Fruit fly (Drosophila melanogaster) whole organism, embryonic: ENCODE results near the gene IM33.

Experiments used
- BEAF-32 ChIP-seq: fragments of 200-800 bp; sonication (Bioruptor generic); optimal IDR thresholded peaks from 3 replicates; lab custom pipeline; 2017; ENCODE audit warnings: missing biosample characterization, missing genetic modification characterization, mild to moderate bottlenecking, moderate library complexity, missing genetic modification reagents
- CG10274 ChIP-seq: fragments of 200-800 bp; sonication (Bioruptor generic); optimal IDR thresholded peaks from 3 replicates; lab custom pipeline; 2017; ENCODE audit warnings: missing biosample characterization, mild to moderate bottlenecking, missing genetic modification characterization
- CG10979 ChIP-seq: fragments of 200-800 bp; sonication (Bioruptor generic); optimal IDR thresholded peaks from 2 replicates; lab custom pipeline; 2018; ENCODE audit warnings: missing biosample characterization, mild to moderate bottlenecking, missing genetic modification characterization, moderate library complexity
- CG11085 ChIP-seq: fragments of 200-800 bp; sonication (Bioruptor generic); IDR thresholded peaks from 2 replicates; pipeline ENCODE4 v1.3.6; 2022; ENCODE audit warnings: missing biosample characterization, missing genetic modification characterization
- CG11504 ChIP-seq: fragments of 200-800 bp; sonication (Bioruptor generic); optimal IDR thresholded peaks from 3 replicates; lab custom pipeline; 2019; ENCODE audit warnings: missing biosample characterization, mild to moderate bottlenecking, missing genetic modification characterization, moderate library complexity
- CG12942 ChIP-seq: fragments of 200-800 bp; sonication (Bioruptor generic); optimal IDR thresholded peaks from 3 replicates; lab custom pipeline; 2016; ENCODE audit warnings: missing biosample characterization, missing genetic modification characterization
- CG13296 ChIP-seq: fragments of 200-800 bp; sonication (Bioruptor generic); optimal IDR thresholded peaks from 3 replicates; lab custom pipeline; 2018; ENCODE audit warnings: missing biosample characterization, mild to moderate bottlenecking, missing genetic modification characterization
- CG15601 ChIP-seq: fragments of 200-800 bp; sonication (Bioruptor generic); optimal IDR thresholded peaks from 3 replicates; lab custom pipeline; 2019; ENCODE audit warnings: missing biosample characterization, mild to moderate bottlenecking, missing genetic modification characterization, moderate library complexity
- CG16863 ChIP-seq: fragments of 200-800 bp; sonication (Bioruptor generic); optimal IDR thresholded peaks from 3 replicates; lab custom pipeline; 2016; ENCODE audit warnings: missing biosample characterization, missing genetic modification characterization
- CG17361 ChIP-seq: fragments of 200-800 bp; sonication (Bioruptor generic); IDR thresholded peaks from 3 replicates; pipeline ENCODE4 v1.3.6; 2022; ENCODE audit warnings: missing biosample characterization, missing genetic modification characterization
- CG3065 ChIP-seq: fragments of 200-800 bp; sonication (Bioruptor generic); optimal IDR thresholded peaks from 2 replicates; lab custom pipeline; 2016; ENCODE audit warnings: missing biosample characterization, missing genetic modification characterization
- CG3163 ChIP-seq: fragments of 200-800 bp; sonication (Bioruptor generic); optimal IDR thresholded peaks from 3 replicates; lab custom pipeline; 2016; ENCODE audit warnings: missing biosample characterization, missing genetic modification characterization
- CG3281 ChIP-seq: fragments of 200-800 bp; sonication (Bioruptor generic); optimal IDR thresholded peaks from 3 replicates; lab custom pipeline; 2017; ENCODE audit warnings: missing biosample characterization, mild to moderate bottlenecking, missing genetic modification characterization
- CG6175 ChIP-seq: fragments of 200-800 bp; sonication (Bioruptor generic); IDR thresholded peaks from 3 replicates; pipeline ENCODE4 v1.3.6; 2022; ENCODE audit warnings: missing biosample characterization, missing genetic modification characterization
- CG6689 ChIP-seq: fragments of 200-800 bp; sonication (Bioruptor generic); IDR thresholded peaks from 2 replicates; pipeline ENCODE4 v1.3.6; 2022; ENCODE audit warnings: missing biosample characterization, missing genetic modification characterization
- CG9727 ChIP-seq: fragments of 200-800 bp; sonication (Bioruptor generic); optimal IDR thresholded peaks from 3 replicates; lab custom pipeline; 2017; ENCODE audit warnings: missing biosample characterization, mild to moderate bottlenecking, missing genetic modification characterization
- Ets65A ChIP-seq: fragments of 200-800 bp; sonication (Bioruptor generic); peaks from one replicate; lab custom pipeline; 2016; ENCODE audit warnings: missing biosample characterization, missing genetic modification characterization
- H2.0 ChIP-seq: fragments of 200-800 bp; sonication (Bioruptor generic); IDR thresholded peaks from 2 replicates; pipeline ENCODE4 v1.3.6; 2022; ENCODE audit warnings: missing biosample characterization, missing genetic modification characterization
- Hr39 ChIP-seq: fragments of >200 bp; optimal IDR thresholded peaks from 2 replicates; lab custom pipeline; 2017
- Hr51 ChIP-seq, 2 experiments: fragments of 200-800 bp; sonication (Bioruptor generic); optimal IDR thresholded peaks; 2 replicates in 1 of 2; 3 replicates in 1 of 2; lab custom pipeline; 2016 to 2018; ENCODE audit warnings: missing biosample characterization in 2 of 2, missing genetic modification characterization in 2 of 2, mild to moderate bottlenecking in 1 of 2, moderate library complexity in 1 of 2
- Meics ChIP-seq: fragments of 200-800 bp; sonication (Bioruptor generic); optimal IDR thresholded peaks from 2 replicates; lab custom pipeline; 2017; ENCODE audit warnings: missing biosample characterization, mild to moderate bottlenecking, missing genetic modification characterization
- Sry-δ ChIP-seq: fragments of 200-800 bp; sonication (Bioruptor generic); optimal IDR thresholded peaks from 2 replicates; lab custom pipeline; 2016; ENCODE audit warnings: missing biosample characterization, missing genetic modification characterization
- Xbp1 ChIP-seq: fragments of 200-800 bp; sonication (Bioruptor generic); optimal IDR thresholded peaks from 3 replicates; lab custom pipeline; 2016; ENCODE audit warnings: missing biosample characterization, mild to moderate bottlenecking, missing genetic modification characterization
- YL-1 ChIP-seq: fragments of 200-800 bp; sonication (Bioruptor generic); optimal IDR thresholded peaks from 3 replicates; lab custom pipeline; 2017; ENCODE audit warnings: missing biosample characterization, mild to moderate bottlenecking, missing genetic modification characterization
- abd-A ChIP-seq: fragments of 200-800 bp; sonication (Bioruptor generic); optimal IDR thresholded peaks from 3 replicates; lab custom pipeline; 2019; ENCODE audit warnings: missing biosample characterization, mild to moderate bottlenecking, missing genetic modification characterization, moderate library complexity
- bigmax ChIP-seq: fragments of 200-800 bp; sonication (Bioruptor generic); optimal IDR thresholded peaks from 2 replicates; lab custom pipeline; 2018; ENCODE audit warnings: missing biosample characterization, mild to moderate bottlenecking, missing genetic modification characterization
- bowl ChIP-seq: fragments of 200-800 bp; sonication (Bioruptor generic); IDR thresholded peaks from 2 replicates; pipeline ENCODE4 v1.3.6; 2022; ENCODE audit warnings: missing biosample characterization, missing genetic modification characterization
- cas ChIP-seq: fragments of 200-800 bp; sonication (Bioruptor generic); IDR thresholded peaks from 2 replicates; pipeline ENCODE4 v1.3.6; 2022; ENCODE audit warnings: missing biosample characterization, missing genetic modification characterization
- chinmo ChIP-seq: fragments of 200-800 bp; sonication (Bioruptor generic); IDR thresholded peaks from 4 replicates; pipeline ENCODE4 v1.3.6; 2022; ENCODE audit warnings: missing biosample characterization, missing genetic modification characterization; ENCODE audit not compliant: partially characterized antibody
- dmrt99B ChIP-seq: fragments of 200-800 bp; sonication (Bioruptor generic); optimal IDR thresholded peaks from 2 replicates; lab custom pipeline; 2018; ENCODE audit warnings: missing biosample characterization, mild to moderate bottlenecking, missing genetic modification characterization, moderate library complexity
- gem ChIP-seq: fragments of 200-800 bp; sonication (Bioruptor generic); optimal IDR thresholded peaks from 2 replicates; lab custom pipeline; 2019; ENCODE audit warnings: missing biosample characterization, mild to moderate bottlenecking, missing genetic modification characterization, moderate library complexity
- gro ChIP-seq: fragments of 200-800 bp; sonication (Bioruptor generic); optimal IDR thresholded peaks from 2 replicates; lab custom pipeline; 2016; ENCODE audit warnings: missing biosample characterization, missing genetic modification characterization
- hth ChIP-seq: fragments of >200 bp; optimal IDR thresholded peaks from 2 replicates; lab custom pipeline; 2017; ENCODE audit warnings: inconsistent platforms
- inv ChIP-seq: fragments of 200-800 bp; sonication (Bioruptor generic); IDR thresholded peaks from 2 replicates; pipeline ENCODE4 v1.3.6; 2022; ENCODE audit warnings: missing biosample characterization, missing genetic modification characterization; ENCODE audit not compliant: partially characterized antibody
- lab ChIP-seq: fragments of 200-800 bp; sonication (Bioruptor generic); optimal IDR thresholded peaks from 3 replicates; lab custom pipeline; 2017; ENCODE audit warnings: missing biosample characterization, missing genetic modification characterization, mild to moderate bottlenecking, moderate library complexity, missing genetic modification reagents
- lmd ChIP-seq: fragments of 200-800 bp; sonication (Bioruptor generic); IDR thresholded peaks from 2 replicates; pipeline ENCODE4 v1.3.6; 2022; ENCODE audit warnings: missing biosample characterization, missing genetic modification characterization
- mam ChIP-seq: fragments of 200-800 bp; sonication (Bioruptor generic); optimal IDR thresholded peaks from 3 replicates; lab custom pipeline; 2016; ENCODE audit warnings: missing biosample characterization, missing genetic modification characterization
- nerfin-2 ChIP-seq: fragments of 200-800 bp; sonication (Bioruptor generic); IDR thresholded peaks from 2 replicates; pipeline ENCODE4 v1.3.6; 2022; ENCODE audit warnings: missing biosample characterization, missing genetic modification characterization; ENCODE audit not compliant: partially characterized antibody
- p53 ChIP-seq: fragments of 200-800 bp; sonication (Bioruptor generic); optimal IDR thresholded peaks from 2 replicates; lab custom pipeline; 2016; ENCODE audit warnings: missing biosample characterization, missing genetic modification characterization
- pho ChIP-seq: fragments of 200-800 bp; sonication (Bioruptor generic); optimal IDR thresholded peaks from 2 replicates; lab custom pipeline; 2016; ENCODE audit warnings: missing biosample characterization, missing genetic modification characterization
- phol ChIP-seq: fragments of 200-800 bp; sonication (Bioruptor generic); optimal IDR thresholded peaks from 3 replicates; lab custom pipeline; 2018; ENCODE audit warnings: missing biosample characterization, mild to moderate bottlenecking, missing genetic modification characterization, moderate library complexity
- repo ChIP-seq: fragments of 200-800 bp; sonication (Bioruptor generic); optimal IDR thresholded peaks from 2 replicates; lab custom pipeline; 2016; ENCODE audit warnings: missing biosample characterization, missing genetic modification characterization
- salm ChIP-seq: fragments of 200-800 bp; sonication (Bioruptor generic); optimal IDR thresholded peaks from 2 replicates; lab custom pipeline; 2018; ENCODE audit warnings: missing biosample characterization, mild to moderate bottlenecking, missing genetic modification characterization
- sim ChIP-seq: fragments of 200-800 bp; sonication (Bioruptor generic); IDR thresholded peaks from 2 replicates; pipeline ENCODE4 v1.3.6; 2022; ENCODE audit warnings: missing biosample characterization, missing genetic modification characterization
- sna ChIP-seq: fragments of 200-800 bp; sonication (Bioruptor generic); IDR thresholded peaks from 2 replicates; pipeline ENCODE4 v1.3.6; 2022; ENCODE audit warnings: missing biosample characterization, missing genetic modification characterization; ENCODE audit not compliant: partially characterized antibody
- sug ChIP-seq: fragments of 200-800 bp; optimal IDR thresholded peaks from 2 replicates; lab custom pipeline; 2019; ENCODE audit warnings: missing biosample characterization, mild to moderate bottlenecking, missing genetic modification characterization, moderate library complexity
- tio ChIP-seq: fragments of 200-800 bp; sonication (Bioruptor generic); optimal IDR thresholded peaks from 2 replicates; lab custom pipeline; 2017; ENCODE audit warnings: missing biosample characterization, missing genetic modification characterization, inconsistent platforms
- tna ChIP-seq: fragments of 200-800 bp; sonication (Bioruptor generic); IDR thresholded peaks from 2 replicates; pipeline ENCODE4 v1.3.6; 2022; ENCODE audit warnings: missing biosample characterization, missing genetic modification characterization; ENCODE audit not compliant: partially characterized antibody
- tx ChIP-seq: fragments of 200-800 bp; sonication (Bioruptor generic); optimal IDR thresholded peaks from 2 replicates; lab custom pipeline; 2016; ENCODE audit warnings: missing biosample characterization, missing genetic modification characterization
- vnd ChIP-seq: fragments of 200-800 bp; sonication (Bioruptor generic); IDR thresholded peaks from 3 replicates; pipeline ENCODE4 v1.3.6; 2022; ENCODE audit warnings: missing biosample characterization, missing genetic modification characterization; ENCODE audit not compliant: partially characterized antibody
- zen2 ChIP-seq: fragments of 200-800 bp; sonication (Bioruptor generic); IDR thresholded peaks from 3 replicates; pipeline ENCODE4 v1.3.6; 2022; ENCODE audit warnings: missing biosample characterization, missing genetic modification characterization; ENCODE audit not compliant: partially characterized antibody

Gene IM33

DNA sequence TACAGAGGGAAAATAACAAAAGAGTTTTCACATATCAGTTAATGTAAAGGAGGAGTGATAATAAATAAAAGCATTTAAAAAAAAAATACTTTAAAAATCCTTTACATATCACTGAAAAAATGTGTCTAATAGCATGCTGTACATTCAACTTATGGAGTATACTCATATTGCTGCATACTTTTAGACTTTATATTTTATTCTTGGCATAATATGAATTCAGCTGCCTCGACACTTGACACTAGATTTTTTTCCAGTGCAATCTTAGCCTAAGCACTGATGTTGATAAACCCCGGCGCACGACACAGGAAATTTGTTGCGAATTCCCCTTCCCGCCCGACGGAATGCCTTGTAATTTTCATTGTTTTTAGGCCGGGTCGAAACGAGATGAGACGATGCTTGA is 44.0 kb upstream of the IM33 start (continued):
- TF ChIP-seq phol (tag; lab: Kevin White, UChicago) (peak; percentile 12), Hr51 (GFP tag; optimal IDR thresholded peaks at IDR 0.05; lab: Kevin White, UChicago) (peak in 1 of 2 experiments; percentile 33), CG16863 (no peak), gro (peak; percentile 2), sim (GFP tag; lab: Robert Waterston, UW) (no peak), lab (GFP tag; lab: Kevin White, UChicago) (peak; percentile 62), CG11085 (no peak), hth (lab: Kevin White, UChicago) (no peak), zen2 (GFP tag; lab: Robert Waterston, UW) (no peak), CG17361 (no peak), CG11504 (tag; lab: Kevin White, UChicago) (peak; percentile 51), abd-A (tag; lab: Kevin White, UChicago) (peak; percentile 25), CG13296 (GFP tag; lab: Kevin White, UChicago) (peak; percentile 3), CG6175 (GFP tag; lab: Robert Waterston, UW) (no peak), p53 (GFP tag; lab: Kevin White, UChicago) (no peak), CG10979 (tag; lab: Kevin White, UChicago) (no peak)

DNA sequence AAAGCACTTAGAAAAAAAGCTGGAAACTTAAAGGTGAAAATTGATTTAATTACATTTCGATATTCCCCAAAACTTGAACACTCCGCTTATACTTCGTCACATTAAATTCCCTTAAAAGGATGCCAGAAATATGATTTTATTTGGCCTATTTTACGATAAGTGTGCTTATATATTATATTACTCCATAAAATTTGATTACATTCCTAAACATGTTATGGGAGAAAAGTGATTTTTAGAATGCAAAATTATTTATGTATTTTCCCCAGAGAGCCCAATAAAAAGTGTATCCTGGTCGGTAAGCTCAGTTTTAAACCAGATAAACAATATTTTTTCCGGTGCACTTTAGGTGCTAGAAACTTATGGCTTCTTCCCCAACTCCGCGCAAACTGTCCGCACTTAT is 41.2 kb upstream of the IM33 start:
- TF ChIP-seq BEAF-32 (no peak), CG6689 (GFP tag; lab: Robert Waterston, UW) (no peak), CG3163 (GFP tag; lab: Kevin White, UChicago) (no peak), YL-1 (GFP tag; lab: Kevin White, UChicago) (no peak), gem (tag; lab: Kevin White, UChicago) (peak; percentile 21), salm (tag; lab: Kevin White, UChicago) (no peak), CG10979 (tag; lab: Kevin White, UChicago) (no peak), mam (GFP tag; lab: Kevin White, UChicago) (no peak), CG11504 (tag; lab: Kevin White, UChicago) (peak; percentile 45), CG3281 (GFP tag; lab: Kevin White, UChicago) (peak; percentile 37), CG9727 (peak; percentile 0), inv (GFP tag; lab: Robert Waterston, UW) (no peak), Xbp1 (GFP tag; lab: Kevin White, UChicago) (no peak), dmrt99B (tag; lab: Kevin White, UChicago) (peak; percentile 30), tio (GFP tag; lab: Kevin White, UChicago) (peak; percentile 17), Hr39 (lab: Kevin White, UChicago) (no peak), lmd (GFP tag; lab: Robert Waterston, UW) (no peak), tna (GFP tag; lab: Robert Waterston, UW) (no peak), CG3065 (GFP tag; lab: Kevin White, UChicago) (no peak), pho (GFP tag; lab: Kevin White, UChicago) (no peak), vnd (no peak), tx (GFP tag; lab: Kevin White, UChicago) (no peak), Ets65A (GFP tag; lab: Kevin White, UChicago) (peak; percentile 15), nerfin-2 (GFP tag; lab: Robert Waterston, UW) (no peak), CG12942 (no peak), H2.0 (GFP tag; lab: Robert Waterston, UW) (no peak), Meics (GFP tag; lab: Kevin White, UChicago) (peak; percentile 19), cas (GFP tag; lab: Robert Waterston, UW) (no peak), repo (GFP tag; lab: Kevin White, UChicago) (no peak), bigmax (no peak), sug (tag; lab: Kevin White, UChicago) (no peak), Sry-δ (GFP tag; lab: Kevin White, UChicago) (no peak), CG10274 (no peak), CG15601 (no peak), sna (GFP tag; lab: Robert Waterston, UW) (no peak), bowl (GFP tag; lab: Robert Waterston, UW) (no peak), chinmo (no peak)
